Fruit fly (Drosophila melanogaster): Measurements from ENCODE around the gene Brf.

dm6 chr3R:17418459-17418858 lies 27.3 kb upstream of the Brf start, which contains the start of gene CG42834:
- TF ChIP-seq CG1620 (GFP tag; optimal IDR thresholded peaks at IDR 0.05), result no peak
- no peak for TF ChIP-seq CG7101 (tag; optimal IDR thresholded peaks at IDR 0.05)
- TF ChIP-seq CG33017 (tag; optimal IDR thresholded peaks at IDR 0.05), result no peak
- TF ChIP-seq CG12768 (GFP tag; optimal IDR thresholded peaks at IDR 0.05), result no peak
